Fruit fly (Drosophila melanogaster) whole organism, prepupa: Measurements from ENCODE around the gene E5.

ENCODE experiments used
- Blimp-1 ChIP-seq: fragments of 200-800 bp; sonication (Bioruptor generic); optimal IDR thresholded peaks from 3 replicates; lab custom pipeline; 2017; ENCODE audit warnings: missing biosample characterization, missing genetic modification characterization, mild to moderate bottlenecking, moderate library complexity, missing genetic modification reagents
- CG10631 ChIP-seq: fragments of 200-800 bp; sonication (Bioruptor generic); optimal IDR thresholded peaks from 2 replicates; lab custom pipeline; 2016; ENCODE audit warnings: missing biosample characterization, missing genetic modification characterization
- CG10669 ChIP-seq: fragments of 200-800 bp; sonication (Bioruptor generic); optimal IDR thresholded peaks from 3 replicates; lab custom pipeline; 2018; ENCODE audit warnings: missing biosample characterization, mild to moderate bottlenecking, missing genetic modification characterization, moderate library complexity
- CG11294 ChIP-seq: fragments of 200-800 bp; sonication (Bioruptor generic); IDR thresholded peaks from 2 replicates; pipeline ENCODE4 v1.3.6; 2022; ENCODE audit warnings: missing biosample characterization, missing genetic modification characterization
- CG11762 ChIP-seq: fragments of 200-800 bp; sonication (Bioruptor generic); optimal IDR thresholded peaks from 3 replicates; lab custom pipeline; 2016; ENCODE audit warnings: missing biosample characterization, missing genetic modification characterization; ENCODE audit not compliant: insufficient read depth
- CG11902 ChIP-seq: fragments of 200-800 bp; sonication (Bioruptor generic); optimal IDR thresholded peaks from 3 replicates; lab custom pipeline; 2016; ENCODE audit warnings: missing biosample characterization, missing genetic modification characterization
- CG15336 ChIP-seq: fragments of 200-800 bp; sonication (Bioruptor generic); IDR thresholded peaks from 2 replicates; pipeline ENCODE4 v1.3.6; 2022; ENCODE audit warnings: missing biosample characterization, missing genetic modification characterization
- CG3032 ChIP-seq: fragments of 200-800 bp; optimal IDR thresholded peaks from 2 replicates; lab custom pipeline; 2019; ENCODE audit warnings: missing biosample characterization, mild to moderate bottlenecking, missing genetic modification characterization, moderate library complexity
- CG31627 ChIP-seq: fragments of 200-800 bp; sonication (Bioruptor generic); optimal IDR thresholded peaks from 3 replicates; lab custom pipeline; 2016; ENCODE audit warnings: missing biosample characterization, missing genetic modification characterization
- CG34406 ChIP-seq: fragments of 200-800 bp; sonication (Bioruptor generic); optimal IDR thresholded peaks from 3 replicates; lab custom pipeline; 2016; ENCODE audit warnings: missing biosample characterization, missing genetic modification characterization
- CG4318 ChIP-seq: fragments of 200-800 bp; sonication (Bioruptor generic); optimal IDR thresholded peaks from 3 replicates; lab custom pipeline; 2017; ENCODE audit warnings: missing biosample characterization, mild to moderate bottlenecking, missing genetic modification characterization
- CG6163 ChIP-seq: fragments of 200-800 bp; sonication (Bioruptor generic); IDR thresholded peaks from 3 replicates; pipeline ENCODE4 v1.3.6; 2022; ENCODE audit warnings: missing biosample characterization, missing genetic modification characterization
- CG6276 ChIP-seq: fragments of 200-800 bp; sonication (Bioruptor generic); optimal IDR thresholded peaks from 2 replicates; lab custom pipeline; 2017; ENCODE audit warnings: missing biosample characterization, mild to moderate bottlenecking, missing genetic modification characterization
- CG6792 ChIP-seq: fragments of 200-800 bp; sonication (Bioruptor generic); optimal IDR thresholded peaks from 3 replicates; lab custom pipeline; 2016; ENCODE audit warnings: missing biosample characterization, missing genetic modification characterization
- CG6808 ChIP-seq: fragments of 200-800 bp; sonication (Bioruptor generic); optimal IDR thresholded peaks from 3 replicates; lab custom pipeline; 2017; ENCODE audit warnings: missing biosample characterization, missing genetic modification characterization, mild to moderate bottlenecking, moderate library complexity, missing genetic modification reagents
- CG6854 ChIP-seq: fragments of 200-800 bp; sonication (Bioruptor generic); optimal IDR thresholded peaks from 2 replicates; lab custom pipeline; 2017; ENCODE audit warnings: missing biosample characterization, mild to moderate bottlenecking, missing genetic modification characterization
- CG8632 ChIP-seq: fragments of 200-800 bp; sonication (Bioruptor generic); optimal IDR thresholded peaks from 3 replicates; lab custom pipeline; 2016; ENCODE audit warnings: missing biosample characterization, missing genetic modification characterization
- CG9139 ChIP-seq: fragments of 200-800 bp; sonication (Bioruptor generic); optimal IDR thresholded peaks from 3 replicates; lab custom pipeline; 2017; ENCODE audit warnings: missing biosample characterization, mild to moderate bottlenecking, missing genetic modification characterization
- Eip75B ChIP-seq: fragments of 200-800 bp; sonication (Bioruptor generic); optimal IDR thresholded peaks from 3 replicates; lab custom pipeline; 2016; ENCODE audit warnings: missing biosample characterization, missing genetic modification characterization
- Eip78C ChIP-seq: fragments of 200-800 bp; sonication (Bioruptor generic); peaks from one replicate; lab custom pipeline; 2016; ENCODE audit warnings: missing biosample characterization, missing genetic modification characterization
- Ets21C ChIP-seq: fragments of 200-800 bp; sonication (Bioruptor generic); optimal IDR thresholded peaks from 3 replicates; lab custom pipeline; 2016; ENCODE audit warnings: missing biosample characterization, missing genetic modification characterization
- Ets96B ChIP-seq: fragments of 200-800 bp; optimal IDR thresholded peaks from 2 replicates; lab custom pipeline; 2019; ENCODE audit warnings: missing biosample characterization, mild to moderate bottlenecking, missing genetic modification characterization, moderate library complexity
- Hr38 ChIP-seq: sonication (Bioruptor generic); optimal IDR thresholded peaks from 2 replicates; lab custom pipeline; 2016; ENCODE audit warnings: missing biosample characterization, missing genetic modification characterization
- Hr39 ChIP-seq: fragments of 200-800 bp; sonication (Bioruptor generic); optimal IDR thresholded peaks from 2 replicates; lab custom pipeline; 2016; ENCODE audit warnings: missing biosample characterization, missing genetic modification characterization
- Hr4 ChIP-seq: fragments of 200-800 bp; sonication (Bioruptor generic); optimal IDR thresholded peaks from 3 replicates; lab custom pipeline; 2016; ENCODE audit warnings: missing biosample characterization, missing genetic modification characterization
- Met ChIP-seq: fragments of 200-800 bp; sonication (Bioruptor generic); optimal IDR thresholded peaks from 3 replicates; lab custom pipeline; 2016; ENCODE audit warnings: missing biosample characterization, missing genetic modification characterization
- OdsH ChIP-seq: fragments of 200-800 bp; sonication (Bioruptor generic); optimal IDR thresholded peaks from 3 replicates; lab custom pipeline; 2016; ENCODE audit warnings: missing biosample characterization, missing genetic modification characterization
- Smox ChIP-seq: fragments of 200-800 bp; sonication (Bioruptor generic); optimal IDR thresholded peaks from 3 replicates; lab custom pipeline; 2016; ENCODE audit warnings: missing biosample characterization, missing genetic modification characterization
- Sox102F ChIP-seq: fragments of 200-800 bp; sonication (Bioruptor generic); optimal IDR thresholded peaks from 2 replicates; lab custom pipeline; 2016; ENCODE audit warnings: missing biosample characterization, mild to moderate bottlenecking, missing genetic modification characterization
- Sox14 ChIP-seq: fragments of 200-800 bp; sonication (Bioruptor generic); optimal IDR thresholded peaks from 3 replicates; lab custom pipeline; 2016; ENCODE audit warnings: missing biosample characterization, missing genetic modification characterization
- Sox15 ChIP-seq: fragments of 200-800 bp; sonication (Bioruptor generic); optimal IDR thresholded peaks from 3 replicates; lab custom pipeline; 2016; ENCODE audit warnings: missing biosample characterization, missing genetic modification characterization
- achi ChIP-seq: fragments of 200-800 bp; sonication (Bioruptor generic); optimal IDR thresholded peaks from 3 replicates; lab custom pipeline; 2016; ENCODE audit warnings: missing biosample characterization, missing genetic modification characterization
- acj6 ChIP-seq: fragments of 200-800 bp; sonication (Bioruptor generic); optimal IDR thresholded peaks from 3 replicates; lab custom pipeline; 2016; ENCODE audit warnings: missing biosample characterization, missing genetic modification characterization
- cyc ChIP-seq: fragments of 200-800 bp; sonication (Bioruptor generic); optimal IDR thresholded peaks from 3 replicates; lab custom pipeline; 2016; ENCODE audit warnings: missing biosample characterization, missing genetic modification characterization
- dac ChIP-seq: fragments of 200-800 bp; sonication (Bioruptor generic); optimal IDR thresholded peaks from 2 replicates; lab custom pipeline; 2017; ENCODE audit warnings: missing biosample characterization, mild to moderate bottlenecking, missing genetic modification characterization
- dsx ChIP-seq: fragments of 200-800 bp; optimal IDR thresholded peaks from 3 replicates; lab custom pipeline; 2019; ENCODE audit warnings: missing biosample characterization, mild to moderate bottlenecking, missing genetic modification characterization, moderate library complexity; ENCODE audit not compliant: poor library complexity, severe bottlenecking
- esn ChIP-seq: fragments of 200-800 bp; sonication (Bioruptor generic); optimal IDR thresholded peaks from 2 replicates; lab custom pipeline; 2016; ENCODE audit warnings: missing biosample characterization, mild to moderate bottlenecking, missing genetic modification characterization, moderate library complexity
- fd59A ChIP-seq: fragments of 200-800 bp; sonication (Bioruptor generic); optimal IDR thresholded peaks from 2 replicates; lab custom pipeline; 2017; ENCODE audit warnings: missing biosample characterization, mild to moderate bottlenecking, missing genetic modification characterization, missing genetic modification reagents
- lz ChIP-seq: fragments of 200-800 bp; sonication (Bioruptor generic); optimal IDR thresholded peaks from 3 replicates; lab custom pipeline; 2016; ENCODE audit warnings: missing biosample characterization, missing genetic modification characterization
- net ChIP-seq: fragments of 200-800 bp; sonication (Bioruptor generic); optimal IDR thresholded peaks from 3 replicates; lab custom pipeline; 2016; ENCODE audit warnings: missing biosample characterization, missing genetic modification characterization
- pdm3 ChIP-seq: fragments of 200-800 bp; sonication (Bioruptor generic); optimal IDR thresholded peaks from 3 replicates; lab custom pipeline; 2016; ENCODE audit warnings: missing biosample characterization, missing genetic modification characterization
- salr ChIP-seq, 2 experiments: fragments of 200-800 bp; sonication (Bioruptor generic); optimal IDR thresholded peaks; 3 replicates each; lab custom pipeline; 2016 to 2018; ENCODE audit warnings: missing biosample characterization in 2 of 2, missing genetic modification characterization in 2 of 2, mild to moderate bottlenecking in 1 of 2
- spab ChIP-seq: fragments of 200-800 bp; sonication (Bioruptor generic); optimal IDR thresholded peaks from 2 replicates; lab custom pipeline; 2017; ENCODE audit warnings: missing biosample characterization, mild to moderate bottlenecking, missing genetic modification characterization, missing genetic modification reagents
- ss ChIP-seq, 2 experiments: fragments of 200-800 bp; sonication (Bioruptor generic); optimal IDR thresholded peaks; 2 replicates in 1 of 2; 3 replicates in 1 of 2; lab custom pipeline; 2017 to 2018; ENCODE audit warnings: mild to moderate bottlenecking in 2 of 2, missing biosample characterization in 2 of 2, missing genetic modification characterization in 2 of 2, moderate library complexity in 1 of 2
- topi ChIP-seq: fragments of 200-800 bp; sonication (Bioruptor generic); optimal IDR thresholded peaks from 3 replicates; lab custom pipeline; 2016; ENCODE audit warnings: missing biosample characterization, missing genetic modification characterization

E5 gene

DNA sequence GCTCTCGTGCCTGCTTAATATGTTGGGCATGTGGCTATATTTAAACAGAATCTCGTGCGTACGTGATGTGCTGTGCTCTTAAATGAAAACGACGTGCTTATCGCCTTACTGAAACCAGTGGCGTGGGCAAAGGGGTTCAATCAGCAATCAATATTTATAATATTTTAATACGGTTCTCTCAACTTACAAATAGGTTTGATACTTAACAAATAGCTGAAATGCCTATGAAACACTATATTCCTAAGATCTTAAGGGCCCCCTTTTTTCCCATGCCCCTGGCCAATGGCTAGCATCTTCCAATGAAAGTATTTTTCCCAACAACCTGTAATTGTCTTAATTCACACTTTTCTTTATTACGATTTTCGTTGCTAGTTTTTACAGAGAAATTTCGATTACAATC lies 40.9 kb upstream of the E5 start (continued):
- TF ChIP-seq cyc (GFP tag; lab: Kevin White, UChicago) (peak; percentile 65), topi (GFP tag; lab: Kevin White, UChicago) (peak; percentile 78), CG11294 (GFP tag; lab: Robert Waterston, UW) (no peak), lz (GFP tag; lab: Kevin White, UChicago) (peak; percentile 75), fd59A (peak; percentile 77), CG15336 (GFP tag; lab: Robert Waterston, UW) (no peak), pdm3 (peak; percentile 77), Eip78C (GFP tag; lab: Kevin White, UChicago) (peak; percentile 92), Hr39 (GFP tag; lab: Kevin White, UChicago) (peak; percentile 70), CG8632 (GFP tag; lab: Kevin White, UChicago) (peak; percentile 63), Smox (peak; percentile 66), CG10631 (GFP tag; lab: Kevin White, UChicago) (peak; percentile 73), Eip75B (GFP tag; lab: Kevin White, UChicago) (peak; percentile 70), CG11902 (GFP tag; lab: Kevin White, UChicago) (peak; percentile 66), dsx (GFP tag; lab: Kevin White, UChicago) (peak; percentile 80), Sox15 (GFP tag; lab: Kevin White, UChicago) (peak; percentile 56), dac (GFP tag; lab: Kevin White, UChicago) (no peak), esn (GFP tag; lab: Kevin White, UChicago) (peak; percentile 79), CG9139 (GFP tag; lab: Kevin White, UChicago) (peak; percentile 75), CG4318 (peak; percentile 2), ss (GFP tag; optimal IDR thresholded peaks at IDR 0.05; lab: Kevin White, UChicago) (peak; percentile 74 to 86), CG11762 (GFP tag; lab: Kevin White, UChicago) (peak; percentile 56)
- TF ChIP-seq, all 60 proteins: peak for 49

DNA sequence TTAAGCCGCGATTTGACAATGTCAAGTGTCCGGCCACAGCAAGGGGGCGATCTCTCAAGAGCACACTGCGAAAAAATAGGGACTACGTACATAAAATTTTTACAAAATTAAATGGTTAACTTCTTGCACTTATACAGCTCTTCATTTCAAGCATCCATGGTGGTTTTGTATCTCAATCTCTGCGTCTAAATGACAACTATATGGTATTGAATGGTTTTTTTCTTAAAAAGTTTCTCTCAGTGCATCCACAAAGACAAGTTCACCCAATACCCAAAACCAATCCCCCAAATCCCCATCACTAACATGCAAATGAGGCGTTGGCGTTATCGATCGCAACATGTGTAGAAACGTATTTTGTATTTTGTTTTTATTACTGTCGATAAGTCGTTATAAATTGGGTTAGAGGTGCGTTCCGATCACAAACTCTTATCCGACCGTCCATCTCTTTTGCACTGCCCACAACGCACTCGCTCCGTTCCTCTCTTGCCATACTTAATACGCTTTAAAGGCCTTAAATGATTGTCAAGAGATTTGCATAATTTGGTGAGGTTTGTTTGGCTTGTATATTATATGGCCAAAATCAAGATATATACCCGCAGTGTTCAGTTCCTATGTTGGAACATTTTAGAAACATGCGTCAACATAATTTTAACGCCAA lies 40.2 kb upstream of the E5 start:
- peak; percentile 66 for TF ChIP-seq topi (GFP tag; lab: Kevin White, UChicago)
- no peak for TF ChIP-seq Sox14 (GFP tag; lab: Kevin White, UChicago)
- TF ChIP-seq Hr39 (GFP tag; lab: Kevin White, UChicago): peak; percentile 69
- peak; percentile 24 for TF ChIP-seq CG6792 (GFP tag; lab: Kevin White, UChicago)
- TF ChIP-seq Blimp-1: no peak
- no peak for TF ChIP-seq CG10669 (GFP tag; lab: Kevin White, UChicago)
- no peak for TF ChIP-seq CG6808 (GFP tag; lab: Kevin White, UChicago)
- TF ChIP-seq Smox: peak; percentile 54
- TF ChIP-seq CG31627: peak; percentile 70
- peak; percentile 50 for TF ChIP-seq Sox102F (GFP tag; lab: Kevin White, UChicago)
- TF ChIP-seq CG34406 (GFP tag; lab: Kevin White, UChicago): peak; percentile 27
- TF ChIP-seq achi: peak; percentile 16
- no peak for TF ChIP-seq CG4318
- no peak for TF ChIP-seq Hr4
- TF ChIP-seq ss (GFP tag; optimal IDR thresholded peaks at IDR 0.05; lab: Kevin White, UChicago): no peak
- TF ChIP-seq net (GFP tag; lab: Kevin White, UChicago): no peak
- TF ChIP-seq CG9139 (GFP tag; lab: Kevin White, UChicago): no peak
- TF ChIP-seq Hr38 (GFP tag; lab: Kevin White, UChicago): no peak
- no peak for TF ChIP-seq CG10631 (GFP tag; lab: Kevin White, UChicago)
- TF ChIP-seq acj6 (GFP tag; lab: Kevin White, UChicago): peak; percentile 17
- TF ChIP-seq CG6276 (GFP tag; lab: Kevin White, UChicago): no peak
- no peak for TF ChIP-seq fd59A
- TF ChIP-seq dsx (GFP tag; lab: Kevin White, UChicago): no peak
- TF ChIP-seq pdm3: peak; percentile 28
- TF ChIP-seq dac (GFP tag; lab: Kevin White, UChicago): no peak
- no peak for TF ChIP-seq spab (GFP tag; lab: Kevin White, UChicago)
- TF ChIP-seq CG11762 (GFP tag; lab: Kevin White, UChicago): no peak
- TF ChIP-seq CG11294 (GFP tag; lab: Robert Waterston, UW): no peak
- peak; percentile 70 for TF ChIP-seq Met (GFP tag; lab: Kevin White, UChicago)
- peak; percentile 36 for TF ChIP-seq OdsH (GFP tag; lab: Kevin White, UChicago)
- TF ChIP-seq CG3032 (tag; lab: Kevin White, UChicago): no peak
- peak; percentile 35 for TF ChIP-seq Ets21C
- TF ChIP-seq esn (GFP tag; lab: Kevin White, UChicago): peak; percentile 59
- peak; percentile 53 for TF ChIP-seq cyc (GFP tag; lab: Kevin White, UChicago)
- TF ChIP-seq Ets96B (tag; lab: Kevin White, UChicago): no peak
- no peak for TF ChIP-seq salr (GFP tag; optimal IDR thresholded peaks at IDR 0.05; lab: Kevin White, UChicago)
- TF ChIP-seq CG6854 (GFP tag; lab: Kevin White, UChicago): no peak
- TF ChIP-seq CG6163 (GFP tag; lab: Robert Waterston, UW): peak; percentile 16; the same call in 1 of the 3 replicates
- TF ChIP-seq Eip75B (GFP tag; lab: Kevin White, UChicago): no peak
